Worm (Caenorhabditis elegans) whole organism, L2 larva: ENCODE results near the gene try-11.
"Not testable (repeated sequence)": the region's sequence is repeated elsewhere in the genome, so short reads cannot be mapped to it uniquely, and the experiment has no call there.

Experiments used
- C34F6.9 ChIP-seq: fragments of 150-350 bp; optimal IDR thresholded peaks from 2 replicates; lab custom pipeline; 2014; ENCODE audit warnings: missing biosample characterization, missing genetic modification characterization
- F13H6.1 ChIP-seq: sonication (generic microtip); optimal IDR thresholded peaks from 2 replicates; lab custom pipeline; 2016; ENCODE audit warnings: missing genetic modification characterization, missing compliant biosample characterization
- R02D3.7 ChIP-seq: fragments of 150-350 bp; optimal IDR thresholded peaks from 2 replicates; lab custom pipeline; 2014; ENCODE audit warnings: missing biosample characterization, missing genetic modification characterization
- alr-1 ChIP-seq: fragments of 150-350 bp; optimal IDR thresholded peaks from 2 replicates; lab custom pipeline; 2014; ENCODE audit warnings: missing biosample characterization, missing genetic modification characterization
- aly-2 ChIP-seq: fragments of 150-350 bp; optimal IDR thresholded peaks from 2 replicates; lab custom pipeline; 2014; ENCODE audit warnings: missing biosample characterization, missing genetic modification characterization
- ceh-16 ChIP-seq: fragments of 150-350 bp; optimal IDR thresholded peaks from 2 replicates; lab custom pipeline; 2014; ENCODE audit warnings: missing biosample characterization, missing genetic modification characterization
- crh-2 ChIP-seq: sonication (generic microtip); optimal IDR thresholded peaks from 2 replicates; lab custom pipeline; 2017; ENCODE audit warnings: missing biosample characterization, missing genetic modification characterization
- egl-27 ChIP-seq: sonication (generic microtip); optimal IDR thresholded peaks from 3 replicates; lab custom pipeline; 2017; ENCODE audit warnings: missing biosample characterization, missing genetic modification reagents, missing genetic modification characterization
- gmeb-1 ChIP-seq: fragments of 150-350 bp; optimal IDR thresholded peaks from 2 replicates; lab custom pipeline; 2014; ENCODE audit warnings: missing biosample characterization, missing genetic modification characterization
- lin-11 ChIP-seq: fragments of 150-350 bp; sonication (generic microtip); optimal IDR thresholded peaks from 2 replicates; lab custom pipeline; 2014; ENCODE audit warnings: missing biosample characterization, missing genetic modification characterization, inconsistent platforms, mixed read lengths
- lsy-2 ChIP-seq, 2 experiments: fragments of 150-350 bp in 1 of 2; sonication (generic microtip) in 1 of 2; optimal IDR thresholded peaks; 2 replicates each; lab custom pipeline; 2014 to 2017; ENCODE audit warnings: missing biosample characterization in 2 of 2, missing genetic modification characterization in 2 of 2
- mab-5 ChIP-seq: fragments of 150-350 bp; optimal IDR thresholded peaks from 2 replicates; lab custom pipeline; 2014; ENCODE audit warnings: missing biosample characterization, missing genetic modification characterization
- mbf-1 ChIP-seq: sonication (generic microtip); optimal IDR thresholded peaks from 2 replicates; lab custom pipeline; 2017; ENCODE audit warnings: missing biosample characterization, missing genetic modification characterization
- mdl-1 ChIP-seq, 2 experiments: fragments of 150-350 bp in 1 of 2; sonication (generic microtip) in 1 of 2; optimal IDR thresholded peaks; 2 replicates each; lab custom pipeline; 2017; ENCODE audit warnings: missing biosample characterization in 2 of 2, missing genetic modification characterization in 2 of 2
- nhr-11 ChIP-seq: fragments of 150-350 bp; optimal IDR thresholded peaks from 2 replicates; lab custom pipeline; 2014; ENCODE audit warnings: missing biosample characterization, missing genetic modification characterization
- nhr-12 ChIP-seq: fragments of 150-350 bp; optimal IDR thresholded peaks from 2 replicates; lab custom pipeline; 2014; ENCODE audit warnings: missing biosample characterization, missing genetic modification characterization
- nhr-129 ChIP-seq: fragments of 150-350 bp; optimal IDR thresholded peaks from 2 replicates; lab custom pipeline; 2014; ENCODE audit warnings: missing biosample characterization, missing genetic modification characterization
- nhr-21 ChIP-seq: fragments of 150-350 bp; optimal IDR thresholded peaks from 2 replicates; lab custom pipeline; 2014; ENCODE audit warnings: missing biosample characterization, missing genetic modification characterization
- nhr-23 ChIP-seq: fragments of 150-350 bp; optimal IDR thresholded peaks from 2 replicates; lab custom pipeline; 2014; ENCODE audit warnings: missing biosample characterization, missing genetic modification reagents, missing genetic modification characterization
- nhr-237 ChIP-seq: fragments of 150-350 bp; optimal IDR thresholded peaks from 2 replicates; lab custom pipeline; 2014; ENCODE audit warnings: missing biosample characterization, missing genetic modification characterization
- nhr-6 ChIP-seq: fragments of 150-350 bp; optimal IDR thresholded peaks from 2 replicates; lab custom pipeline; 2014; ENCODE audit warnings: missing biosample characterization, missing genetic modification characterization
- nhr-77 ChIP-seq: fragments of 150-350 bp; optimal IDR thresholded peaks from 2 replicates; lab custom pipeline; 2014; ENCODE audit warnings: missing biosample characterization, missing genetic modification characterization
- sem-4 ChIP-seq: fragments of 150-350 bp; optimal IDR thresholded peaks from 2 replicates; lab custom pipeline; 2014; ENCODE audit warnings: missing biosample characterization, missing genetic modification reagents, missing genetic modification characterization
- skn-1 ChIP-seq: sonication (generic microtip); optimal IDR thresholded peaks from 2 replicates; lab custom pipeline; 2017; ENCODE audit warnings: missing biosample characterization, missing genetic modification characterization
- sma-3 ChIP-seq: sonication (generic microtip); optimal IDR thresholded peaks from 2 replicates; lab custom pipeline; 2016; ENCODE audit warnings: missing genetic modification reagents, missing genetic modification characterization, missing compliant biosample characterization
- sma-9 ChIP-seq, 2 experiments: fragments of 150-350 bp in 1 of 2; sonication (generic microtip) in 1 of 2; optimal IDR thresholded peaks; 2 replicates each; lab custom pipeline; 2014 to 2016; ENCODE audit warnings: missing genetic modification characterization in 2 of 2, mild to moderate bottlenecking in 1 of 2, missing biosample characterization in 1 of 2, missing compliant biosample characterization in 1 of 2, missing genetic modification reagents in 1 of 2, moderate library complexity in 1 of 2
- snpc-4 ChIP-seq: fragments of 150-350 bp; optimal IDR thresholded peaks from 2 replicates; lab custom pipeline; 2014; ENCODE audit warnings: missing biosample characterization, missing genetic modification characterization
- unc-39 ChIP-seq: fragments of 150-350 bp; optimal IDR thresholded peaks from 2 replicates; lab custom pipeline; 2014; ENCODE audit warnings: missing biosample characterization, missing genetic modification characterization
- unc-55 ChIP-seq: fragments of 150-350 bp; sonication (generic microtip); optimal IDR thresholded peaks from 3 replicates; lab custom pipeline; 2014; ENCODE audit warnings: missing biosample characterization, missing genetic modification reagents, missing genetic modification characterization
- unc-62 ChIP-seq: fragments of 150-350 bp; optimal IDR thresholded peaks from 2 replicates; lab custom pipeline; 2014; ENCODE audit warnings: missing biosample characterization, missing genetic modification reagents, missing genetic modification characterization
- zag-1 ChIP-seq: fragments of 150-350 bp; optimal IDR thresholded peaks from 2 replicates; lab custom pipeline; 2014; ENCODE audit warnings: missing biosample characterization, missing genetic modification characterization
- ztf-1 ChIP-seq: fragments of 200-800 bp; sonication (Bioruptor generic); conservative IDR thresholded peaks from 2 replicates; pipeline ENCODE4 v1.3.6; 2022; ENCODE audit warnings: missing genetic modification characterization, missing compliant biosample characterization
- ztf-4 ChIP-seq: fragments of 150-350 bp; optimal IDR thresholded peaks from 2 replicates; lab custom pipeline; 2014; ENCODE audit warnings: missing biosample characterization, missing genetic modification characterization

The try-11 gene

DNA sequence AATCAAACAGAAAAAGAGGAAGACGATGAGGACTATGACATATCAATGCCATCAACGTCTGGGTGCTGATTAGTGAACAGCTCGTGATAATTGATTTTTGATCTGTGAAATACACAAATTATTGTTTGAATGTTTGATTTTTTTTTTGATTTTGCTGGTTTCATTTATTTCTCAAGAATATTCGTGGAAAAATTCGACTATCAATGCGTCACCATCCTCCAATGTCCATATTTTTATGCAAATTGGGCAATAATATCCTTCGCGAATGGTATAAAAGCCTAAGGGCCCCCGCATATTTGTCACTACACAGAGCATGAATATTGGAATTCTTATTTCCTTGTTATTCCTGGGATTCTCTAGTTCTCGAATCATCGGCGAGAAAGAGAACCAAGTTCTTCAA, 11.7 kb upstream of the try-11 start, which contains the start of gene try-13:
try-13 (plus strand) TSS at position 301 of the 400 bp plus-strand sequence.
- TF ChIP-seq R02D3.7 (no peak), nhr-11 (no peak), aly-2 (tag; lab: Kevin White, UChicago) (no peak), nhr-237 (tag; lab: Kevin White, UChicago) (no peak), mdl-1 (tag; optimal IDR thresholded peaks at IDR 0.05; lab: Kevin White, UChicago) (no peak)
- TF ChIP-seq, all 48 proteins: peak for 0

DNA sequence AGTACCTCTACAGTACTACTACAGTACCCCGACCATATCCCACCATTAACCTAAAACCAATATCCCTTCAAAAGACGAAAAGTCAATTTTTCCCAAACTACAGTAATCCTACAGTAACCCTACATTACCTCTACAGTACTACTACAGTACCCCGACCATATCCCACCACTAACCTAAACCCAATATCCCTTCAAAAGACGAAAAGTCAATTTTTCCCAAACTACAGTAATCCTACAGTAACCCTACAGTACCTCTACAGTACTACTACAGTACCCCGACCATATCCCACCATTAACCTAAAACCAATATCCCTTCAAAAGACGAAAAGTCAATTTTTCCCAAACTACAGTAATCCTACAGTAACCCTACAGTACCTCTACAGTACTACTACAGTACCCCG, 7.2 kb upstream of the try-11 start, which contains the start of gene nhr-141:
nhr-141 (plus strand) TSS at position 331 of the 400 bp plus-strand sequence.
- TF ChIP-seq F13H6.1 (tag; lab: Kevin White, UChicago); sma-9 (GFP tag; optimal IDR thresholded peaks at IDR 0.05; lab: Kevin White, UChicago); sma-9 (tag; optimal IDR thresholded peaks at IDR 0.05; lab: Kevin White, UChicago); alr-1: not testable (repeated sequence)

DNA sequence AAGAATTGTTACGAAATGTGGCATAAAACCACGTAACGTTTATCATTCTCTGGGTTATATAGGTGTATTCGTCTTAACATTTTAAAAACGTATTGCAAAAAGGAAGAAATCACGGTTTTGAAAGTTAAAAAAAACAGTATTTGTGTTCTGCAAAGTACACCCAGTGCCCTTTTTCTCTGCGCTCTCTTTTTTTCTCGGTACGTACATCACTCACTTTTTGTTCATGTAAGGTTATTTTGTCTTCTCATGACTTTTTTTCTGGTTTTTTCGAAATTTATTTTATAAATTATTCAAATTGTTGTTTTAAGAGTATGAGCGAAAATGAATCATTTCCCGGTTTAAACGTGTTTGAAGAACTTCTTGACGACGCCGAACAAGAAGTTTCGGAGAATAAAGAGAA, 4.6 kb upstream of the try-11 start, which contains the start of gene F25E5.5:
F25E5.5 (plus strand) TSS at position 301 of the 400 bp plus-strand sequence.
- no peak for TF ChIP-seq C34F6.9 (tag; lab: Kevin White, UChicago)
- TF ChIP-seq crh-2 (tag; lab: Kevin White, UChicago) = no peak
- no peak for TF ChIP-seq sma-9 (GFP tag; optimal IDR thresholded peaks at IDR 0.05; lab: Kevin White, UChicago)
- TF ChIP-seq sma-9 (tag; optimal IDR thresholded peaks at IDR 0.05; lab: Kevin White, UChicago) = no peak
- TF ChIP-seq sem-4 (tag; lab: Kevin White, UChicago) = no peak
- TF ChIP-seq, all 48 proteins: peak for 0

DNA sequence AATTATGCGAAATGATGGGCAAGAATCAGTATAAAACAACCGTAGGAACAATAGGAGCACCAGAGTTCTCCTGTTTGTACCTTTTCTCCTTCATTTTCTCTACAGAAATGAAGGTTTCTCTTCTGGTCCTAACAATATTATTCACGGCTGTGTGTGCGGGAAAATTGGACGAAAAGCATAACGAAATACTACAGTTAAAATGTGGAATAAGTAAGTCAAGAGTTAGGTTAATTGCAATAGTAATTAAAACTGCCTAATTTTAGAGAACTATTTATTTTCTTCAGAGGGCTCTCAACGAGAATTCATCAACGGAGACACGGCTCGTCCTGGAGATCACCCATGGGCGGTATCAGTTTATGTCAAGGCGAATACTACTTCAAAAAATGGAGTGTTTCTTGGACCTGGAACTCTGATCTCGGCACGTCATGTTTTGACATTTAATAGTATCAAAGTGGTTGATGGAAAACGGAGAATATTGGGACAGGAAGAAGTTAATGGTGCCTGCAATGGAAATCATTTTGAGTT, 2.2 kb upstream of the try-11 start, which contains the start of gene try-12:
try-12 (plus strand) TSS at position 51 of the 525 bp plus-strand sequence.
- TF ChIP-seq ceh-16 (no peak), unc-62 (GFP tag; lab: Kevin White, UChicago) (no peak), mbf-1 (tag; lab: Kevin White, UChicago) (no peak)

DNA sequence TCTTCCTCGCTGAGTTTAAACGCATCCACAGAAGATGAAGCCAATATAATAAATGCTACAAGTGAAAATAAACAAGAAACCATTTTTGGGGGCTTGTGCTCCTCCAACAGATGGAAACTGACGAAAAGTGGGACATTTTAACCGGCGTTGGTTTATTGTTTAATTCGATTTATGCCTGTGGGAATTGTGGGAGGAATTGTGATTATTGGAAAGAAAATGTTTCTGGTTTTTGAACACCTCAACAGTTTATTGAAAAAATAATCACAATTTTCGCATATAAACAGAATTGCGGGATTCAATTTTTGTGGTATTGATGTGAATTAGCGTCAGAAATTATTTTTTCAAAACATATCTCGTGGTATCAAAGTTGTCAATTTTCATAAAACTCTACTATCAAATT, 2.7 kb downstream of the try-11 start, which contains the start of gene try-8:
try-8 (minus strand) TSS at position 101 of the 400 bp plus-strand sequence.
- TF ChIP-seq gmeb-1 (tag; lab: Kevin White, UChicago) (no peak), nhr-77 (tag; lab: Kevin White, UChicago) (no peak), ceh-16 (no peak), nhr-12 (tag; lab: Kevin White, UChicago) (no peak), nhr-23 (tag; lab: Kevin White, UChicago) (no peak), ztf-1 (GFP tag; lab: Robert Waterston, UW) (no peak), snpc-4 (no peak), ztf-4 (tag; lab: Kevin White, UChicago) (no peak), nhr-21 (tag; lab: Kevin White, UChicago) (no peak), nhr-6 (tag; lab: Kevin White, UChicago) (no peak), lsy-2 (tag; optimal IDR thresholded peaks at IDR 0.05; lab: Kevin White, UChicago) (no peak), mbf-1 (tag; lab: Kevin White, UChicago) (no peak), mdl-1 (tag; optimal IDR thresholded peaks at IDR 0.05; lab: Kevin White, UChicago) (no peak), skn-1 (tag; lab: Kevin White, UChicago) (no peak), egl-27 (tag; lab: Kevin White, UChicago) (no peak), F13H6.1 (tag; lab: Kevin White, UChicago) (no peak), lin-11 (tag; lab: Kevin White, UChicago) (no peak), unc-39 (tag; lab: Kevin White, UChicago) (no peak), mab-5 (tag; lab: Kevin White, UChicago) (no peak)
- TF ChIP-seq, all 48 proteins: peak for 0

DNA sequence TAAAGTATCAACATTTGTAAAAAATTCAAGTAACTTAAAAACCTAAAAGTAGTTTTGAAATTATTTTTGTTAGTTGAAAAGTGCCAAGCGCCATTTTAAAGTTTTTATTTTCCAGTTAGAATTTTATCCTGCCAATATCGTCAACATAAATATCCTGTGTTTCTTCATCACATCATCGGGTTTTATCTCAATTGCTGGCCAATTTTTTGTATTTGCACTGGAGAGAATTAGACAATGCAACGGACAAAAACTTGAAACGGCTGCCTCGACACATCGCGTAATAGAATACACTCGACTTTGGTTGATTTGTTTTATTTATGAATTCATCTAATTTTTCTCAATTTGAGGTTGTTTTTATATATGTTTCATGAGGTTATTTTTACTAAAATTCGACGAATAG, 3.5 kb downstream of the try-11 start, which contains the start of gene F25E5.2:
F25E5.2 (plus strand) TSS at position 301 of the 400 bp plus-strand sequence.
- TF ChIP-seq R02D3.7 = no peak
- TF ChIP-seq F13H6.1 (tag; lab: Kevin White, UChicago) = no peak
- no peak for TF ChIP-seq unc-55 (GFP tag; lab: Kevin White, UChicago)
- no peak for TF ChIP-seq mdl-1 (tag; optimal IDR thresholded peaks at IDR 0.05; lab: Kevin White, UChicago)
- no peak for TF ChIP-seq zag-1 (tag; lab: Kevin White, UChicago)
- TF ChIP-seq nhr-6 (tag; lab: Kevin White, UChicago) = no peak
- no peak for TF ChIP-seq nhr-129
- TF ChIP-seq sma-3 (GFP tag; lab: Kevin White, UChicago) = no peak
- no peak for TF ChIP-seq sma-9 (GFP tag; optimal IDR thresholded peaks at IDR 0.05; lab: Kevin White, UChicago)
- no peak for TF ChIP-seq sma-9 (tag; optimal IDR thresholded peaks at IDR 0.05; lab: Kevin White, UChicago)
